Fruit fly (Drosophila melanogaster): Measurements from ENCODE around the gene RpS14a.

RpS14a gene

dm6 chrX:7946858-7947313, 13.3 kb downstream of the RpS14a start, which contains the start of gene orion:
Gene orion, minus strand, starts transcription at chrX:7946908.
- peak; percentile 90 for TF ChIP-seq CG17801 (GFP tag; optimal IDR thresholded peaks at IDR 0.05; ENCODE audit: partially characterized antibody)

- no peak for TF ChIP-seq CG17801 (GFP tag; optimal IDR thresholded peaks at IDR 0.05; ENCODE audit: partially characterized antibody)
Observed at dm6 chrX:7955890-7956289, 22.3 kb downstream of the RpS14a start, which contains the start of the genes CG15332 and CG15330. Gene CG15332, minus strand, starts transcription at chrX:7955990. Gene CG15330, plus strand, starts transcription at chrX:7956064.

- TF ChIP-seq CG17801 (GFP tag; optimal IDR thresholded peaks at IDR 0.05; ENCODE audit: partially characterized antibody): no peak
Observed at dm6 chrX:7959025-7959424, 25.5 kb downstream of the RpS14a start.

dm6 chrX:7959512-7959911, 26.0 kb downstream of the RpS14a start:
- TF ChIP-seq CG17801 (GFP tag; optimal IDR thresholded peaks at IDR 0.05; ENCODE audit: partially characterized antibody): no peak

dm6 chrX:7960988-7961387, 27.4 kb downstream of the RpS14a start:
- no peak for TF ChIP-seq CG17801 (GFP tag; optimal IDR thresholded peaks at IDR 0.05; ENCODE audit: partially characterized antibody)

dm6 chrX:7963724-7964123, 30.2 kb downstream of the RpS14a start, which contains the start of gene sn:
Gene sn, plus strand, starts transcription at chrX:7964024.
- no peak for TF ChIP-seq CG17801 (GFP tag; optimal IDR thresholded peaks at IDR 0.05; ENCODE audit: partially characterized antibody)

dm6 chrX:7965761-7966555, 32.4 kb downstream of the RpS14a start:
- no peak for TF ChIP-seq CG17801 (GFP tag; optimal IDR thresholded peaks at IDR 0.05; ENCODE audit: partially characterized antibody)

- TF ChIP-seq CG17801 (GFP tag; optimal IDR thresholded peaks at IDR 0.05; ENCODE audit: partially characterized antibody): no peak
Observed at dm6 chrX:7967052-7967847, 33.7 kb downstream of the RpS14a start.

dm6 chrX:7967848-7968143, 34.3 kb downstream of the RpS14a start:
- no peak for TF ChIP-seq CG17801 (GFP tag; optimal IDR thresholded peaks at IDR 0.05; ENCODE audit: partially characterized antibody)

dm6 chrX:7968215-7968799, 34.8 kb downstream of the RpS14a start, which contains the start of gene sws:
Gene sws, minus strand, starts transcription at chrX:7968236.
- TF ChIP-seq CG17801 (GFP tag; optimal IDR thresholded peaks at IDR 0.05; ENCODE audit: partially characterized antibody): peak; percentile 42

dm6 chrX:7969188-7969829, 35.8 kb downstream of the RpS14a start:
- TF ChIP-seq CG17801 (GFP tag; optimal IDR thresholded peaks at IDR 0.05; ENCODE audit: partially characterized antibody): peak; percentile 29

dm6 chrX:7970396-7970795, 36.9 kb downstream of the RpS14a start:
- peak; percentile 72 for TF ChIP-seq CG17801 (GFP tag; optimal IDR thresholded peaks at IDR 0.05; ENCODE audit: partially characterized antibody)

dm6 chrX:7972363-7972942, 38.9 kb downstream of the RpS14a start:
- TF ChIP-seq CG17801 (GFP tag; optimal IDR thresholded peaks at IDR 0.05; ENCODE audit: partially characterized antibody): peak; percentile 52

- TF ChIP-seq CG17801 (GFP tag; optimal IDR thresholded peaks at IDR 0.05; ENCODE audit: partially characterized antibody): no peak
Observed at dm6 chrX:7973325-7973954, 39.9 kb downstream of the RpS14a start.
